Fruit fly (Drosophila melanogaster): Measurements from ENCODE around the gene CG15012.

Gene CG15012

dm6 chr3L:4269208-4269607 is 22.8 kb downstream of the CG15012 start:
- TF ChIP-seq D1 (tag; optimal IDR thresholded peaks at IDR 0.05) (no peak), CG32121 (GFP tag; IDR thresholded peaks at IDR 0.05) (no peak), CG17806 (tag; optimal IDR thresholded peaks at IDR 0.05) (no peak), EcR (GFP tag; optimal IDR thresholded peaks at IDR 0.05) (no peak), gl (tag; optimal IDR thresholded peaks at IDR 0.05) (no peak), CG12605 (GFP tag; IDR thresholded peaks at IDR 0.05) (no peak), CG4496 (GFP tag; IDR thresholded peaks at IDR 0.05) (no peak), fd96Ca (GFP tag; IDR thresholded peaks at IDR 0.05) (no peak), Snoo (tag; optimal IDR thresholded peaks at IDR 0.05) (no peak), CG34367 (tag; optimal IDR thresholded peaks at IDR 0.05) (no peak), CG9948 (tag; optimal IDR thresholded peaks at IDR 0.05) (no peak), CG8159 (tag; optimal IDR thresholded peaks at IDR 0.05) (no peak), CG13204 (GFP tag; optimal IDR thresholded peaks at IDR 0.05) (no peak)

- TF ChIP-seq Snoo (tag; optimal IDR thresholded peaks at IDR 0.05), result no peak
- TF ChIP-seq rn (GFP tag; IDR thresholded peaks at IDR 0.05), result no peak
- TF ChIP-seq CG4496 (GFP tag; IDR thresholded peaks at IDR 0.05), result no peak
- TF ChIP-seq CG15710 (tag; optimal IDR thresholded peaks at IDR 0.05), result no peak
- no peak for TF ChIP-seq CG32121 (GFP tag; IDR thresholded peaks at IDR 0.05)
- no peak for TF ChIP-seq CG12605 (GFP tag; IDR thresholded peaks at IDR 0.05)
- no peak for TF ChIP-seq CG13204 (GFP tag; optimal IDR thresholded peaks at IDR 0.05)
- TF ChIP-seq EcR (GFP tag; optimal IDR thresholded peaks at IDR 0.05), result no peak
- TF ChIP-seq CG10348 (GFP tag; IDR thresholded peaks at IDR 0.05), result no peak
- TF ChIP-seq gl (tag; optimal IDR thresholded peaks at IDR 0.05), result no peak
- no peak for TF ChIP-seq CG14655 (GFP tag; optimal IDR thresholded peaks at IDR 0.05)
- TF ChIP-seq Pif1A (GFP tag; optimal IDR thresholded peaks at IDR 0.05), result no peak
- TF ChIP-seq CG8159 (tag; optimal IDR thresholded peaks at IDR 0.05), result no peak
- no peak for TF ChIP-seq D1 (tag; optimal IDR thresholded peaks at IDR 0.05)
- TF ChIP-seq fd96Ca (GFP tag; IDR thresholded peaks at IDR 0.05), result no peak
- TF ChIP-seq CG9948 (tag; optimal IDR thresholded peaks at IDR 0.05), result no peak
- TF ChIP-seq CG34367 (tag; optimal IDR thresholded peaks at IDR 0.05), result no peak
Measured at dm6 chr3L:4267403-4267802, 24.6 kb downstream of the CG15012 start, which contains the start of gene CG33764. TSS of gene CG33764 (minus strand) at chr3L:4267503.

- TF ChIP-seq CG14655 (GFP tag; optimal IDR thresholded peaks at IDR 0.05), result no peak
- TF ChIP-seq Pif1B (GFP tag; optimal IDR thresholded peaks at IDR 0.05), result no peak
- no peak for TF ChIP-seq CG8301 (tag; optimal IDR thresholded peaks at IDR 0.05)
- TF ChIP-seq gl (tag; optimal IDR thresholded peaks at IDR 0.05), result no peak
- TF ChIP-seq CG9948 (tag; optimal IDR thresholded peaks at IDR 0.05), result no peak
- TF ChIP-seq CG8159 (tag; optimal IDR thresholded peaks at IDR 0.05), result no peak
- TF ChIP-seq CG10348 (GFP tag; IDR thresholded peaks at IDR 0.05), result no peak
- no peak for TF ChIP-seq CG12605 (GFP tag; IDR thresholded peaks at IDR 0.05)
- TF ChIP-seq CG34367 (tag; optimal IDR thresholded peaks at IDR 0.05), result no peak
- no peak for TF ChIP-seq rn (GFP tag; IDR thresholded peaks at IDR 0.05)
- no peak for TF ChIP-seq Snoo (tag; optimal IDR thresholded peaks at IDR 0.05)
- no peak for TF ChIP-seq CG17806 (tag; optimal IDR thresholded peaks at IDR 0.05)
- no peak for TF ChIP-seq fd96Ca (GFP tag; IDR thresholded peaks at IDR 0.05)
- no peak for TF ChIP-seq CG4496 (GFP tag; IDR thresholded peaks at IDR 0.05)
- TF ChIP-seq Ets98B (GFP tag; IDR thresholded peaks at IDR 0.05), result no peak
- TF ChIP-seq CG15710 (tag; optimal IDR thresholded peaks at IDR 0.05), result no peak
- no peak for TF ChIP-seq Pif1A (GFP tag; optimal IDR thresholded peaks at IDR 0.05)
Measured at dm6 chr3L:4265836-4266235, 26.2 kb downstream of the CG15012 start.

DNA sequence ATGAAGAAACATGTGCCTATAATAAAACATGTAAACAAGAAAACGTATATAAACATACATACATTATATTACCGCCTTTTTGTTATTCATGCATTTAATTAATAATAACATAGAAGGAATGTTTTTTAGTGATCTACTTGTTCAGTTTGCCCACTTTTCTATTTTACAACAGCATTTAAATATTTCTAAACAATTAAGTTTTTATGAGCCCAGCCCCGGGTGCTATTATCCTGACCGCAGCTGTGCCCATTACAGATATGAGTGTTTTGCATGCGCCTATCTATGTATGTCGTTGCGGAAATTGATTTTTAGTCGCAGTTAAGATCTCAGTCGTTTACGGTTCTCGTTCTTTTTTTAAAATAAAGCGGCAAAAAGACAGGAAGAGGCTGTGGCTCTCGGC is 27.1 kb downstream of the CG15012 start:
- TF ChIP-seq Snoo (tag; optimal IDR thresholded peaks at IDR 0.05), result no peak

- no peak for TF ChIP-seq Snoo (tag; optimal IDR thresholded peaks at IDR 0.05)
- no peak for TF ChIP-seq CG8159 (tag; optimal IDR thresholded peaks at IDR 0.05)
- TF ChIP-seq CG12605 (GFP tag; IDR thresholded peaks at IDR 0.05), result no peak
- no peak for TF ChIP-seq D1 (tag; optimal IDR thresholded peaks at IDR 0.05)
- TF ChIP-seq CG34367 (tag; optimal IDR thresholded peaks at IDR 0.05), result no peak
- no peak for TF ChIP-seq fd96Ca (GFP tag; IDR thresholded peaks at IDR 0.05)
- no peak for TF ChIP-seq CG10348 (GFP tag; IDR thresholded peaks at IDR 0.05)
- no peak for TF ChIP-seq CG13204 (GFP tag; optimal IDR thresholded peaks at IDR 0.05)
- TF ChIP-seq CG4496 (GFP tag; IDR thresholded peaks at IDR 0.05), result no peak
- no peak for TF ChIP-seq Pif1A (GFP tag; optimal IDR thresholded peaks at IDR 0.05)
- TF ChIP-seq EcR (GFP tag; optimal IDR thresholded peaks at IDR 0.05), result no peak
- TF ChIP-seq gl (tag; optimal IDR thresholded peaks at IDR 0.05), result no peak
- no peak for TF ChIP-seq Pif1B (GFP tag; optimal IDR thresholded peaks at IDR 0.05)
- no peak for TF ChIP-seq CG14655 (GFP tag; optimal IDR thresholded peaks at IDR 0.05)
Measured at dm6 chr3L:4263502-4263901, 28.5 kb downstream of the CG15012 start, which contains the start of gene CG1273. TSS of gene CG1273 (plus strand) at chr3L:4263719.

DNA sequence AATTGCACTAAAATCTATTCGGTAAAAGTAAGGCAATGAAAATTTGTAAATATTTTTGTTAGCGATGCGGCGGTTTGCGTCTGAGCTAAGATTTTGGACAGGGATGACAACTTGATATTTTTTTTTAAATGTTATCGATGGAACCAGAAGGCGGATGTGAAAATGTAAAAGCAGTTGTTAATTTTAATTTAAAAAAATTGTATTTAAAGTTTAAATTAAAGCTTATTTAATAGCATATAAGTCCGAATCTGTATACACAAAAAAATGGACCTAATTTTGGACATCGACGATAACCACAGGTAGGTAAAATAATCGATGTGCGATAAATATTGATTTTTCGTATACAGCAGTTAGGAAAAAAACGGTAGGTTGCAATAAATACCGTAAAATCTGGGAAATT is 29.7 kb downstream of the CG15012 start, which contains the start of the genes CG11586 and VhaM9.7-a:
TSS of gene CG11586 (minus strand) at position 87 of the 400 bp plus-strand sequence.
TSS of gene VhaM9.7-a (plus strand) at position 322 of the 400 bp plus-strand sequence.
- no peak for TF ChIP-seq CG14655 (GFP tag; optimal IDR thresholded peaks at IDR 0.05)

- TF ChIP-seq EcR (GFP tag; optimal IDR thresholded peaks at IDR 0.05) (no peak), CG34367 (tag; optimal IDR thresholded peaks at IDR 0.05) (no peak), rn (GFP tag; IDR thresholded peaks at IDR 0.05) (no peak), CG13204 (GFP tag; optimal IDR thresholded peaks at IDR 0.05) (no peak), Pif1A (GFP tag; optimal IDR thresholded peaks at IDR 0.05) (no peak), CG15710 (tag; optimal IDR thresholded peaks at IDR 0.05) (no peak), CG4496 (GFP tag; IDR thresholded peaks at IDR 0.05) (no peak), CG14655 (GFP tag; optimal IDR thresholded peaks at IDR 0.05) (no peak), gl (tag; optimal IDR thresholded peaks at IDR 0.05) (no peak), Pif1B (GFP tag; optimal IDR thresholded peaks at IDR 0.05) (no peak), CG32121 (GFP tag; IDR thresholded peaks at IDR 0.05) (no peak), Ets98B (GFP tag; IDR thresholded peaks at IDR 0.05) (no peak), D1 (tag; optimal IDR thresholded peaks at IDR 0.05) (no peak), CG8301 (tag; optimal IDR thresholded peaks at IDR 0.05) (no peak), fd96Ca (GFP tag; IDR thresholded peaks at IDR 0.05) (no peak), Snoo (tag; optimal IDR thresholded peaks at IDR 0.05) (no peak)
Measured at dm6 chr3L:4261177-4261576, 30.9 kb downstream of the CG15012 start.
